Worm (Caenorhabditis elegans) whole organism, L3 larva: ENCODE results near the gene C16C8.26.

Experiments
- egl-27 ChIP-seq: sonication (generic microtip); optimal IDR thresholded peaks from 4 replicates; lab custom pipeline; 2017; ENCODE audit warnings: missing biosample characterization, missing genetic modification reagents, missing genetic modification characterization
- elt-2 ChIP-seq: sonication (generic microtip); optimal IDR thresholded peaks from 2 replicates; lab custom pipeline; 2016; ENCODE audit warnings: missing genetic modification reagents, mild to moderate bottlenecking, missing genetic modification characterization, missing compliant biosample characterization
- elt-3 ChIP-seq, 3 experiments: fragments of 150-350 bp in 1 of 3; sonication (generic microtip) in 2 of 3; optimal IDR thresholded peaks; 2 replicates in 2 of 3; 4 replicates in 1 of 3; lab custom pipeline; 2014 to 2017; ENCODE audit warnings: missing biosample characterization in 3 of 3, missing genetic modification characterization in 3 of 3
- fkh-10 ChIP-seq: sonication (generic microtip); optimal IDR thresholded peaks from 2 replicates; lab custom pipeline; 2017; ENCODE audit warnings: missing biosample characterization, missing genetic modification reagents, missing genetic modification characterization
- fos-1 ChIP-seq: fragments of 150-350 bp; optimal IDR thresholded peaks from 2 replicates; lab custom pipeline; 2014; ENCODE audit warnings: missing biosample characterization, missing genetic modification characterization
- lin-15B ChIP-seq: fragments of 150-350 bp; optimal IDR thresholded peaks from 2 replicates; lab custom pipeline; 2014; ENCODE audit warnings: missing biosample characterization, missing genetic modification characterization
- lsy-12 ChIP-seq: sonication (generic microtip); optimal IDR thresholded peaks from 2 replicates; lab custom pipeline; 2016; ENCODE audit warnings: mild to moderate bottlenecking, missing genetic modification characterization, missing compliant biosample characterization
- nhr-237 ChIP-seq: fragments of 150-350 bp; optimal IDR thresholded peaks from 2 replicates; lab custom pipeline; 2014; ENCODE audit warnings: missing biosample characterization, missing genetic modification characterization
- nhr-77 ChIP-seq: fragments of 150-350 bp; optimal IDR thresholded peaks from 2 replicates; lab custom pipeline; 2014; ENCODE audit warnings: missing biosample characterization, missing genetic modification characterization
- unc-62 ChIP-seq: fragments of 150-350 bp; sonication (generic microtip); optimal IDR thresholded peaks from 4 replicates; lab custom pipeline; 2014; ENCODE audit warnings: missing biosample characterization, missing genetic modification reagents, missing genetic modification characterization
- zag-1 ChIP-seq: fragments of 150-350 bp; optimal IDR thresholded peaks from 2 replicates; lab custom pipeline; 2014; ENCODE audit warnings: missing biosample characterization, missing genetic modification characterization
- ztf-4 ChIP-seq: fragments of 150-350 bp; optimal IDR thresholded peaks from 2 replicates; lab custom pipeline; 2014; ENCODE audit warnings: missing biosample characterization, missing genetic modification characterization

ce11 chrII:3443154-3443553 is 15.0 kb downstream of the C16C8.26 start, which contains the start of gene C16C8.22:
- TF ChIP-seq lin-15B (tag; lab: Kevin White, UChicago) (no peak), nhr-77 (tag; lab: Kevin White, UChicago) (no peak), ztf-4 (no peak), zag-1 (no peak), elt-2 (no peak), fos-1 (tag; lab: Kevin White, UChicago) (no peak), egl-27 (tag; lab: Kevin White, UChicago) (no peak), fkh-10 (GFP tag; lab: Kevin White, UChicago) (no peak), nhr-237 (tag; lab: Kevin White, UChicago) (no peak), unc-62 (GFP tag; lab: Kevin White, UChicago) (no peak), elt-3 (tag; optimal IDR thresholded peaks at IDR 0.05; lab: Kevin White, UChicago) (no peak), lsy-12 (tag; lab: Kevin White, UChicago) (no peak)
